Fruit fly (Drosophila melanogaster) whole organism, embryonic: ENCODE results near the gene loaf.

Experiments used
- CG17802 ChIP-seq: fragments of 200-800 bp; sonication (Bioruptor generic); optimal IDR thresholded peaks from 2 replicates; lab custom pipeline; 2018; ENCODE audit warnings: missing biosample characterization, mild to moderate bottlenecking, missing genetic modification characterization, moderate library complexity
- CG18011 ChIP-seq: fragments of 200-800 bp; sonication (Bioruptor generic); optimal IDR thresholded peaks from 2 replicates; lab custom pipeline; 2017; ENCODE audit warnings: missing biosample characterization, missing genetic modification characterization, mild to moderate bottlenecking, moderate library complexity, missing genotype
- CG18764 ChIP-seq: fragments of 200-800 bp; sonication (Bioruptor generic); optimal IDR thresholded peaks from 3 replicates; lab custom pipeline; 2016; ENCODE audit warnings: missing biosample characterization, missing genetic modification characterization
- CG32767 ChIP-seq: fragments of 200-800 bp; sonication (Bioruptor generic); IDR thresholded peaks from 2 replicates; pipeline ENCODE4 v1.3.6; 2022; ENCODE audit warnings: missing biosample characterization, missing genetic modification characterization
- disco-r ChIP-seq: fragments of 200-800 bp; sonication (Bioruptor generic); optimal IDR thresholded peaks from 2 replicates; lab custom pipeline; 2016; ENCODE audit warnings: missing biosample characterization, missing genetic modification characterization
- fru ChIP-seq: fragments of >200 bp; optimal IDR thresholded peaks from 2 replicates; lab custom pipeline; 2017
- stwl ChIP-seq: fragments of 200-800 bp; sonication (Bioruptor generic); optimal IDR thresholded peaks from 3 replicates; lab custom pipeline; 2018; ENCODE audit warnings: missing biosample characterization, mild to moderate bottlenecking, missing genetic modification characterization, moderate library complexity

DNA sequence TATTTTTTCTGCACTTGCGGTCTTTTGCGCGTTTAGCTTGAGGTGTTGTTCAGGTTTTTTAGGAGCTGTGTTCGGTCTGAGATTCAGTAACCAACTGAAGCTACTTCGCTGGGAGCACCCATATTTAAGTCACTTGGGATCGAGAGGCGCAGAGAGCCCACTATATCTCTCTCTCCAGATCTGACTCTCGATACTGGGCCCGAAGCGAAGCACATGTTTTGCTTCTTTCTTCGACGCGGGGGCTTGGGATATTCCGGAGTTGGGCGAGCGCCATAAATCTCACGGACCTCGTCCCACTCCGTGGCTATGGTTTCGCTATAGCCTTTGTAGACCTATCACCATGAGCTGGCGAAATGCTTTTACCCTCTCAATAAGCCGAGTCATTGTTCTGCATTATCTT, 50.8 kb downstream of the loaf start, which contains the start of gene CG14132:
- TF ChIP-seq CG17802 (tag; lab: Kevin White, UChicago), result no peak
- TF ChIP-seq stwl (tag; lab: Kevin White, UChicago), result no peak
- TF ChIP-seq disco-r (GFP tag; lab: Kevin White, UChicago), result no peak
- no peak for TF ChIP-seq CG18011 (GFP tag; lab: Kevin White, UChicago)
- no peak for TF ChIP-seq CG32767 (GFP tag; lab: Robert Waterston, UW)
- TF ChIP-seq fru (lab: Kevin White, UChicago), result no peak
- TF ChIP-seq CG18764 (GFP tag; lab: Kevin White, UChicago), result no peak
